Worm (Caenorhabditis elegans) whole organism, mixed stage, embryonic: Measurements from ENCODE around the gene hsp-16.41.
"Not testable (repeated sequence)": the region's sequence is repeated elsewhere in the genome, so short reads cannot be mapped to it uniquely, and the experiment has no call there.

Experiments used
- bed-3 ChIP-seq: fragments of 200-800 bp; sonication (Bioruptor generic); optimal IDR thresholded peaks from 3 replicates; lab custom pipeline; 2018; ENCODE audit warnings: mild to moderate bottlenecking, missing genetic modification characterization, moderate library complexity, missing compliant biosample characterization
- blmp-1 ChIP-seq: fragments of 150-350 bp; optimal IDR thresholded peaks from 2 replicates; lab custom pipeline; 2014; ENCODE audit warnings: missing biosample characterization, missing genetic modification characterization
- ceh-39 ChIP-seq: fragments of 150-350 bp; optimal IDR thresholded peaks from 2 replicates; lab custom pipeline; 2014; ENCODE audit warnings: missing biosample characterization, missing genetic modification characterization
- ceh-43 ChIP-seq: fragments of 200-800 bp; sonication (Bioruptor generic); optimal IDR thresholded peaks from 2 replicates; lab custom pipeline; 2018; ENCODE audit warnings: mild to moderate bottlenecking, missing genetic modification characterization, moderate library complexity, missing compliant biosample characterization
- ceh-83 ChIP-seq: fragments of 200-800 bp; sonication (Bioruptor generic); optimal IDR thresholded peaks from 2 replicates; lab custom pipeline; 2018; ENCODE audit warnings: mild to moderate bottlenecking, missing genetic modification characterization, missing compliant biosample characterization
- ces-1 ChIP-seq: fragments of 150-350 bp; optimal IDR thresholded peaks from 2 replicates; lab custom pipeline; 2014; ENCODE audit warnings: missing biosample characterization, missing genetic modification reagents, missing genetic modification characterization
- cnd-1 ChIP-seq: fragments of 200-800 bp; sonication (Bioruptor generic); optimal IDR thresholded peaks from 2 replicates; lab custom pipeline; 2018; ENCODE audit warnings: mild to moderate bottlenecking, missing genetic modification characterization, missing compliant biosample characterization
- drap-1 ChIP-seq: fragments of 200-800 bp; sonication (Bioruptor generic); optimal IDR thresholded peaks from 3 replicates; lab custom pipeline; 2018; ENCODE audit warnings: mild to moderate bottlenecking, missing genetic modification characterization, missing compliant biosample characterization
- elt-1 ChIP-seq: sonication (generic microtip); optimal IDR thresholded peaks from 2 replicates; lab custom pipeline; 2017; ENCODE audit warnings: missing genetic modification characterization, mild to moderate bottlenecking, missing compliant biosample characterization, antibody characterized with exemption, moderate library complexity, borderline replicate concordance; ENCODE audit not compliant: insufficient read depth
- elt-3 ChIP-seq: fragments of 150-350 bp; optimal IDR thresholded peaks from 2 replicates; lab custom pipeline; 2014; ENCODE audit warnings: missing biosample characterization, missing genetic modification characterization
- flh-1 ChIP-seq: fragments of 200-800 bp; sonication (Bioruptor generic); optimal IDR thresholded peaks from 2 replicates; lab custom pipeline; 2018; ENCODE audit warnings: mild to moderate bottlenecking, missing genetic modification characterization, moderate library complexity, missing compliant biosample characterization
- ham-2 ChIP-seq: fragments of 200-800 bp; sonication (Bioruptor generic); optimal IDR thresholded peaks from 2 replicates; lab custom pipeline; 2018; ENCODE audit warnings: mild to moderate bottlenecking, missing genetic modification characterization, missing compliant biosample characterization
- hlh-1 ChIP-seq: fragments of 150-350 bp; optimal IDR thresholded peaks from 2 replicates; lab custom pipeline; 2014; ENCODE audit warnings: missing biosample characterization, missing genetic modification reagents, missing genetic modification characterization
- lin-13 ChIP-seq: fragments of 150-350 bp; optimal IDR thresholded peaks from 2 replicates; lab custom pipeline; 2014; ENCODE audit warnings: missing biosample characterization, missing genetic modification characterization
- lin-32 ChIP-seq: fragments of 200-800 bp; sonication (Bioruptor generic); optimal IDR thresholded peaks from 2 replicates; lab custom pipeline; 2018; ENCODE audit warnings: mild to moderate bottlenecking, missing genetic modification characterization, missing compliant biosample characterization
- lsy-2 ChIP-seq: fragments of 150-350 bp; optimal IDR thresholded peaks from 2 replicates; lab custom pipeline; 2014; ENCODE audit warnings: missing biosample characterization, missing genetic modification characterization
- mab-5 ChIP-seq: fragments of 150-350 bp; optimal IDR thresholded peaks from 2 replicates; lab custom pipeline; 2014; ENCODE audit warnings: missing biosample characterization, missing genetic modification characterization
- mep-1 ChIP-seq: fragments of 150-350 bp; optimal IDR thresholded peaks from 2 replicates; lab custom pipeline; 2017; ENCODE audit warnings: missing biosample characterization, missing genetic modification reagents, missing genetic modification characterization, inconsistent platforms
- mls-2 ChIP-seq: sonication (generic microtip); optimal IDR thresholded peaks from 2 replicates; lab custom pipeline; 2016; ENCODE audit warnings: mild to moderate bottlenecking, missing genetic modification characterization, moderate library complexity, missing compliant biosample characterization
- nhr-12 ChIP-seq: fragments of 150-350 bp; optimal IDR thresholded peaks from 2 replicates; lab custom pipeline; 2014; ENCODE audit warnings: missing biosample characterization, missing genetic modification characterization
- nhr-2 ChIP-seq: fragments of 150-350 bp; optimal IDR thresholded peaks from 2 replicates; lab custom pipeline; 2014; ENCODE audit warnings: missing biosample characterization, missing genetic modification characterization
- nhr-237 ChIP-seq: fragments of 150-350 bp; optimal IDR thresholded peaks from 2 replicates; lab custom pipeline; 2014; ENCODE audit warnings: missing biosample characterization, missing genetic modification characterization
- nhr-28 ChIP-seq: fragments of 150-350 bp; optimal IDR thresholded peaks from 2 replicates; lab custom pipeline; 2014; ENCODE audit warnings: missing biosample characterization, missing genetic modification characterization
- nhr-76 ChIP-seq: sonication (generic microtip); optimal IDR thresholded peaks from 2 replicates; lab custom pipeline; 2017; ENCODE audit warnings: missing biosample characterization, missing genetic modification characterization
- pha-4 ChIP-seq: fragments of 150-350 bp; optimal IDR thresholded peaks from 2 replicates; lab custom pipeline; 2018; ENCODE audit warnings: missing biosample characterization, missing genetic modification reagents, missing genetic modification characterization
- sem-2 ChIP-seq: fragments of 200-800 bp; sonication (Bioruptor generic); optimal IDR thresholded peaks from 2 replicates; lab custom pipeline; 2018; ENCODE audit warnings: mild to moderate bottlenecking, missing genetic modification characterization, missing compliant biosample characterization
- snpc-4 ChIP-seq: fragments of 150-350 bp; optimal IDR thresholded peaks from 2 replicates; lab custom pipeline; 2014; ENCODE audit warnings: missing biosample characterization, missing genetic modification characterization
- sptf-1 ChIP-seq: sonication (generic microtip); optimal IDR thresholded peaks from 2 replicates; lab custom pipeline; 2017; ENCODE audit warnings: mild to moderate bottlenecking, missing genetic modification characterization, moderate library complexity, missing compliant biosample characterization
- unc-120 ChIP-seq: sonication (generic microtip); optimal IDR thresholded peaks from 2 replicates; lab custom pipeline; 2017; ENCODE audit warnings: missing genetic modification characterization, missing compliant biosample characterization; ENCODE audit not compliant: poor library complexity, severe bottlenecking
- unc-39 ChIP-seq: fragments of 150-350 bp; optimal IDR thresholded peaks from 2 replicates; lab custom pipeline; 2014; ENCODE audit warnings: missing biosample characterization, missing genetic modification characterization
- unc-62 ChIP-seq: fragments of 150-350 bp; optimal IDR thresholded peaks from 2 replicates; lab custom pipeline; 2014; ENCODE audit warnings: missing biosample characterization, missing genetic modification reagents, missing genetic modification characterization
- zip-8 ChIP-seq: fragments of 150-350 bp; optimal IDR thresholded peaks from 2 replicates; lab custom pipeline; 2014; ENCODE audit warnings: missing biosample characterization, missing genetic modification characterization
- ztf-11 ChIP-seq: fragments of 150-350 bp; optimal IDR thresholded peaks from 2 replicates; lab custom pipeline; 2014; ENCODE audit warnings: missing biosample characterization, missing genetic modification characterization

Gene hsp-16.41

ce11 chrV:1807160-1807559, 2.2 kb downstream of the hsp-16.41 start, which contains the start of gene srt-42:
TSS of gene srt-42 (plus strand) at chrV:1807460.
- TF ChIP-seq zip-8 (tag; lab: Kevin White, UChicago): no peak
- TF ChIP-seq bed-3 (GFP tag; lab: Kevin White, UChicago): no peak
- TF ChIP-seq mls-2: no peak
- TF ChIP-seq pha-4: no peak
- TF ChIP-seq sem-2 (GFP tag; lab: Kevin White, UChicago): no peak
- TF ChIP-seq flh-1 (GFP tag; lab: Kevin White, UChicago): no peak
- TF ChIP-seq nhr-2 (tag; lab: Kevin White, UChicago): no peak
- no peak for TF ChIP-seq snpc-4
- no peak for TF ChIP-seq nhr-237 (tag; lab: Kevin White, UChicago)
- TF ChIP-seq elt-1 (tag; lab: Kevin White, UChicago): no peak
- TF ChIP-seq lin-32 (GFP tag; lab: Kevin White, UChicago): no peak
- TF ChIP-seq nhr-28 (tag; lab: Kevin White, UChicago): no peak
- TF ChIP-seq nhr-76 (tag; lab: Kevin White, UChicago): no peak
- no peak for TF ChIP-seq ceh-43 (GFP tag; lab: Kevin White, UChicago)
- TF ChIP-seq, all 35 proteins: peak for 0

- TF ChIP-seq unc-39 (tag; lab: Kevin White, UChicago) (no peak), nhr-12 (tag; lab: Kevin White, UChicago) (no peak)
- TF ChIP-seq, all 35 proteins: peak for 0
Measured at ce11 chrV:1811035-1811434, 6.1 kb downstream of the hsp-16.41 start, which contains the start of gene Y46H3A.4. TSS of gene Y46H3A.4 (minus strand) at chrV:1811135.

- TF ChIP-seq elt-3 (tag; lab: Kevin White, UChicago); mep-1 (tag; lab: Kevin White, UChicago); ham-2 (GFP tag; lab: Kevin White, UChicago): not testable (repeated sequence)
Measured at ce11 chrV:1814784-1815183, 9.8 kb downstream of the hsp-16.41 start, which contains the start of gene Y46H3A.5. TSS of gene Y46H3A.5 (minus strand) at chrV:1814884.

- TF ChIP-seq ceh-43 (GFP tag; lab: Kevin White, UChicago) (no peak), blmp-1 (tag; lab: Kevin White, UChicago) (no peak), cnd-1 (tag; lab: Kevin White, UChicago) (no peak), pha-4 (no peak), unc-39 (tag; lab: Kevin White, UChicago) (no peak), bed-3 (GFP tag; lab: Kevin White, UChicago) (no peak), ztf-11 (tag; lab: Kevin White, UChicago) (no peak), nhr-12 (tag; lab: Kevin White, UChicago) (no peak), nhr-76 (tag; lab: Kevin White, UChicago) (no peak), sem-2 (GFP tag; lab: Kevin White, UChicago) (no peak), ceh-83 (GFP tag; lab: Kevin White, UChicago) (no peak), elt-3 (tag; lab: Kevin White, UChicago) (no peak), sptf-1 (no peak), elt-1 (tag; lab: Kevin White, UChicago) (no peak), hlh-1 (tag; lab: Kevin White, UChicago) (no peak), zip-8 (tag; lab: Kevin White, UChicago) (no peak), unc-120 (tag; lab: Kevin White, UChicago) (no peak), nhr-2 (tag; lab: Kevin White, UChicago) (no peak), ceh-39 (tag; lab: Kevin White, UChicago) (no peak)
Measured at ce11 chrV:1820016-1820415, 15.0 kb downstream of the hsp-16.41 start.

ce11 chrV:1820749-1821148, 15.8 kb downstream of the hsp-16.41 start:
- no peak for TF ChIP-seq bed-3 (GFP tag; lab: Kevin White, UChicago)
- no peak for TF ChIP-seq zip-8 (tag; lab: Kevin White, UChicago)
- TF ChIP-seq mls-2: no peak
- TF ChIP-seq elt-3 (tag; lab: Kevin White, UChicago): no peak
- no peak for TF ChIP-seq ces-1 (GFP tag; lab: Kevin White, UChicago)
- no peak for TF ChIP-seq nhr-2 (tag; lab: Kevin White, UChicago)
- TF ChIP-seq cnd-1 (tag; lab: Kevin White, UChicago): no peak

- no peak for TF ChIP-seq ceh-39 (tag; lab: Kevin White, UChicago)
- no peak for TF ChIP-seq sem-2 (GFP tag; lab: Kevin White, UChicago)
- no peak for TF ChIP-seq lin-13 (tag; lab: Kevin White, UChicago)
- no peak for TF ChIP-seq lin-32 (GFP tag; lab: Kevin White, UChicago)
- no peak for TF ChIP-seq cnd-1 (tag; lab: Kevin White, UChicago)
- peak; percentile 5 for TF ChIP-seq nhr-237 (tag; lab: Kevin White, UChicago)
- no peak for TF ChIP-seq ceh-83 (GFP tag; lab: Kevin White, UChicago)
- no peak for TF ChIP-seq nhr-28 (tag; lab: Kevin White, UChicago)
- TF ChIP-seq bed-3 (GFP tag; lab: Kevin White, UChicago): peak; percentile 17
- TF ChIP-seq elt-3 (tag; lab: Kevin White, UChicago): no peak
- TF ChIP-seq sptf-1: peak; percentile 73
- TF ChIP-seq ces-1 (GFP tag; lab: Kevin White, UChicago): no peak
- no peak for TF ChIP-seq lsy-2
- TF ChIP-seq unc-62: no peak
- no peak for TF ChIP-seq snpc-4
- no peak for TF ChIP-seq nhr-12 (tag; lab: Kevin White, UChicago)
- TF ChIP-seq nhr-76 (tag; lab: Kevin White, UChicago): no peak
- peak; percentile 14 for TF ChIP-seq ham-2 (GFP tag; lab: Kevin White, UChicago)
- no peak for TF ChIP-seq mab-5
- TF ChIP-seq zip-8 (tag; lab: Kevin White, UChicago): no peak
- TF ChIP-seq elt-1 (tag; lab: Kevin White, UChicago): no peak
- peak; percentile 31 for TF ChIP-seq drap-1 (GFP tag; lab: Kevin White, UChicago)
- no peak for TF ChIP-seq ztf-11 (tag; lab: Kevin White, UChicago)
- no peak for TF ChIP-seq unc-39 (tag; lab: Kevin White, UChicago)
- peak; percentile 29 for TF ChIP-seq mls-2
- TF ChIP-seq blmp-1 (tag; lab: Kevin White, UChicago): peak; percentile 29
- TF ChIP-seq nhr-2 (tag; lab: Kevin White, UChicago): no peak
- no peak for TF ChIP-seq ceh-43 (GFP tag; lab: Kevin White, UChicago)
- peak; percentile 5 for TF ChIP-seq mep-1 (tag; lab: Kevin White, UChicago)
Measured at ce11 chrV:1821287-1821686, 16.3 kb downstream of the hsp-16.41 start, which contains the start of the genes gly-7 and mrpl-39. TSS of gene gly-7 (minus strand) at chrV:1821323. TSS of gene mrpl-39 (plus strand) at chrV:1821579.
